Fruit fly (Drosophila melanogaster): ENCODE results near the gene CG8679.
A peak's percentile ranks its signal among the peaks of the same experiment; 100 is the strongest.

CG8679 gene

DNA sequence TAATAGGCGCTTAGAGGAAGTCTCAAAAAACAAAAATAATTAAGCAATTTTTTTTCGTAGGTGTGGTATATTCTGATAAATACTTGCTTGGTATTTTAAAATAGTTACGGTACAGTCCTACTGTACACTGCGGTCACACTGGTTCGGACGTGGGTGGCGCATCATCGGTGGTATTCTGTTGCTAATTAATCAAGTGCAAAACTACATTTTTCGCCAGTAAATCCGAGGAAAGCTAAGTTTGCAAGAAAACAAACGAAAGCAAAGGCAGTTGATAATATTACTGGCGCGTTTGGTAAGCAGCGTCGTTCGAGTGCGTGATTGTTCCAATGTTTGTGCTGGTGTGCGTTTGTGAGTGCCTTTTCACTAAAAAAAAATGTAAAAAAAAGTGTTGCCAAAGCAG lies 44.5 kb upstream of the CG8679 start, which contains the start of gene CG8671 (continued):
- peak; percentile 15 for TF ChIP-seq CG8388 (GFP tag; optimal IDR thresholded peaks at IDR 0.05)
- TF ChIP-seq gcm (GFP tag; optimal IDR thresholded peaks at IDR 0.05): peak; percentile 19
- TF ChIP-seq sug (tag; optimal IDR thresholded peaks at IDR 0.05): peak; percentile 29
- TF ChIP-seq CG8924 (tag; optimal IDR thresholded peaks at IDR 0.05): peak; percentile 53
- TF ChIP-seq Abd-B (GFP tag; optimal IDR thresholded peaks at IDR 0.05): no peak
- TF ChIP-seq CG15011 (GFP tag; optimal IDR thresholded peaks at IDR 0.05): no peak
- TF ChIP-seq sens (GFP tag): peak; percentile 86
- no peak for TF ChIP-seq CG11504 (tag; optimal IDR thresholded peaks at IDR 0.05)
- peak; percentile 36 for TF ChIP-seq CG8290 (GFP tag; optimal IDR thresholded peaks at IDR 0.05)
- no peak for TF ChIP-seq CG8290 (tag; optimal IDR thresholded peaks at IDR 0.05)
- TF ChIP-seq zen (tag; optimal IDR thresholded peaks at IDR 0.05): peak; percentile 44
- TF ChIP-seq Chrac-16 (GFP tag; optimal IDR thresholded peaks at IDR 0.05): no peak
- 0 out of 2 replicates have a peak, but pooled peaks have one; percentile 5 for TF ChIP-seq CG1024 (GFP tag; IDR thresholded peaks at IDR 0.05)
- peak; percentile 84 for TF ChIP-seq stwl (tag; optimal IDR thresholded peaks at IDR 0.05)
- no peak for TF ChIP-seq oc (tag; optimal IDR thresholded peaks at IDR 0.05)
- no peak for TF ChIP-seq lola (GFP tag; optimal IDR thresholded peaks at IDR 0.05)
- TF ChIP-seq scrt (GFP tag; optimal IDR thresholded peaks at IDR 0.05): no peak
- no peak for TF ChIP-seq ac (GFP tag; optimal IDR thresholded peaks at IDR 0.05)
- TF ChIP-seq phol (tag; optimal IDR thresholded peaks at IDR 0.05): peak; percentile 2
- TF ChIP-seq CG3838 (GFP tag; optimal IDR thresholded peaks at IDR 0.05): no peak
- peak; percentile 43; the same call in 1 of the 2 replicates for TF ChIP-seq E2f2 (GFP tag; IDR thresholded peaks at IDR 0.05)
- TF ChIP-seq CG4617 (GFP tag; optimal IDR thresholded peaks at IDR 0.05; ENCODE audit: borderline replicate concordance): peak; percentile 83
- no peak for TF ChIP-seq Mad (GFP tag; optimal IDR thresholded peaks at IDR 0.05)
- no peak for TF ChIP-seq CG42726 (GFP tag; IDR thresholded peaks at IDR 0.05; ENCODE audit: partially characterized antibody)
- TF ChIP-seq stc (GFP tag; IDR thresholded peaks at IDR 0.05): no peak
- no peak for TF ChIP-seq CG4707 (GFP tag; optimal IDR thresholded peaks at IDR 0.05)
- peak; percentile 33 for TF ChIP-seq BEAF-32 (GFP tag; optimal IDR thresholded peaks at IDR 0.05)
- TF ChIP-seq CG9437 (GFP tag; optimal IDR thresholded peaks at IDR 0.05): no peak
- peak; percentile 35 for TF ChIP-seq Dp (GFP tag; optimal IDR thresholded peaks at IDR 0.05)
- peak; percentile 31 for TF ChIP-seq CG6765 (GFP tag; optimal IDR thresholded peaks at IDR 0.05)
- TF ChIP-seq ERR (GFP tag; optimal IDR thresholded peaks at IDR 0.05): no peak
- TF ChIP-seq YL-1 (GFP tag; optimal IDR thresholded peaks at IDR 0.05): peak; percentile 59
- TF ChIP-seq luna (GFP tag; optimal IDR thresholded peaks at IDR 0.05): no peak
- TF ChIP-seq HmgZ (tag; optimal IDR thresholded peaks at IDR 0.05): peak; percentile 47
- TF ChIP-seq az2 (GFP tag; optimal IDR thresholded peaks at IDR 0.05): no peak
- no peak for TF ChIP-seq Side (GFP tag; optimal IDR thresholded peaks at IDR 0.05)
- TF ChIP-seq ara (GFP tag; IDR thresholded peaks at IDR 0.05): no peak
- no peak for TF ChIP-seq lab (GFP tag; optimal IDR thresholded peaks at IDR 0.05)
- peak; percentile 19 for TF ChIP-seq CG13624 (GFP tag; optimal IDR thresholded peaks at IDR 0.05)
- TF ChIP-seq Jarid2 (GFP tag; optimal IDR thresholded peaks at IDR 0.05): peak; percentile 72
- peak; percentile 19; the same call in 1 of the 2 replicates for TF ChIP-seq ssp (GFP tag; IDR thresholded peaks at IDR 0.05)
- no peak for TF ChIP-seq Opbp (GFP tag; IDR thresholded peaks at IDR 0.05; ENCODE audit: partially characterized antibody)
- TF ChIP-seq Fer2 (tag; optimal IDR thresholded peaks at IDR 0.05): no peak
- peak; percentile 31; the same call in 1 of the 2 replicates for TF ChIP-seq CG32532 (GFP tag; IDR thresholded peaks at IDR 0.05)
- no peak for TF ChIP-seq ham (GFP tag; IDR thresholded peaks at IDR 0.05)
- peak; percentile 45; the same call in 2 of the 3 replicates for TF ChIP-seq row (GFP tag; IDR thresholded peaks at IDR 0.05)
- peak; percentile 34 for TF ChIP-seq trem (tag; optimal IDR thresholded peaks at IDR 0.05)
- peak; percentile 11 for TF ChIP-seq Sry-δ (GFP tag; optimal IDR thresholded peaks at IDR 0.05)
- TF ChIP-seq Vsx1 (GFP tag; optimal IDR thresholded peaks at IDR 0.05): peak; percentile 53
- no peak for TF ChIP-seq CG13894 (tag; optimal IDR thresholded peaks at IDR 0.05)
- TF ChIP-seq lilli (GFP tag; optimal IDR thresholded peaks at IDR 0.05): peak; percentile 33

Measured in whole organism, embryonic.